Worm (Caenorhabditis elegans): ENCODE measurements around the gene Y39A1A.16.

Gene Y39A1A.16

DNA sequence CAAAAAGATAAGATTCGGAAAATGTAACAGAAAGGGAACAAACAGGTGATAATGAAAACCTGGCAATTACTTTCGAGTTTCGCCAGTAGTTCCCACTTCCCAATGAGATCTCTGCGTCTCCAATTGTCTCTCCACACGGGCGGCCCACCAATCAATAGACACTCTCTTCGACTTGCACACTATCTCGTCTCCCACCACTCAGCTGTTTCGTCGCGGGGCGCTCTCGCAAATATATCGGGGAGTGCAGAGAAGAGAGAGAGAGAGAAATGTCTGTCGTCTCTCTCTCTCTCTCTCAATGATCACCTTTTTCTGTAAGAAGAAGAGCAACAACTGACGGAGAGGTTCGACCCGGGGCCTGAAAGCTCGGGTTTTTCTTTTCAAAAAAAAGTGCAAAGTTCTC, 41.1 kb downstream of the Y39A1A.16 start (continued):
- TF ChIP-seq nhr-102 (tag; optimal IDR thresholded peaks at IDR 0.05) (peak; percentile 69), mes-2 (tag; optimal IDR thresholded peaks at IDR 0.05; ENCODE audit: poor library complexity, severe bottlenecking) (peak; percentile 77), set-16 (GFP tag; IDR thresholded peaks at IDR 0.05) (peak; percentile 74), spr-1 (tag; optimal IDR thresholded peaks at IDR 0.05) (peak; percentile 32), spr-3 (GFP tag; optimal IDR thresholded peaks at IDR 0.05) (no peak), lin-38 (GFP tag; IDR thresholded peaks at IDR 0.05) (peak; percentile 68), duxl-1 (tag; optimal IDR thresholded peaks at IDR 0.05; ENCODE audit: poor library complexity) (no peak), rbr-2 (tag; optimal IDR thresholded peaks at IDR 0.05) (peak; percentile 83), nhr-41 (GFP tag; IDR thresholded peaks at IDR 0.05) (peak; percentile 67), dmd-6 (GFP tag; IDR thresholded peaks at IDR 0.05) (peak; percentile 94), mxl-3 (GFP tag; optimal IDR thresholded peaks at IDR 0.05) (peak; percentile 87), tra-1 (GFP tag; IDR thresholded peaks at IDR 0.05) (peak; percentile 52; the same call in 1 of the 2 replicates), ceh-44 (GFP tag; IDR thresholded peaks at IDR 0.05) (no peak), mdt-29 (GFP tag; IDR thresholded peaks at IDR 0.05) (peak; percentile 72; the same call in 1 of the 2 replicates), nhr-25 (tag; optimal IDR thresholded peaks at IDR 0.05; ENCODE audit: borderline replicate concordance, insufficient read depth) (peak; percentile 56), daf-16 (GFP tag; optimal IDR thresholded peaks at IDR 0.05) (peak in 1 of 2 experiments; percentile 93), daf-16 (tag; optimal IDR thresholded peaks at IDR 0.05) (peak; percentile 95), daf-12 (tag; optimal IDR thresholded peaks at IDR 0.05) (no peak), T26A8.4 (GFP tag; IDR thresholded peaks at IDR 0.05) (peak; percentile 79), Y48G9A.11 (GFP tag; IDR thresholded peaks at IDR 0.05) (no peak), pha-4 (GFP tag; IDR thresholded peaks at IDR 0.05) (peak; percentile 50; the same call in 1 of the 2 replicates), pha-4 (tag; optimal IDR thresholded peaks at IDR 0.05) (peak; percentile 38), nhr-42 (GFP tag; IDR thresholded peaks at IDR 0.05) (0 out of 2 replicates have a peak, but pooled peaks have one; percentile 23), attf-4 (tag; optimal IDR thresholded peaks at IDR 0.05) (no peak), fos-1 (tag; optimal IDR thresholded peaks at IDR 0.05) (no peak), fkh-10 (GFP tag; optimal IDR thresholded peaks at IDR 0.05) (peak; percentile 36), php-3 (GFP tag; IDR thresholded peaks at IDR 0.05) (peak; percentile 84), dmd-8 (GFP tag; IDR thresholded peaks at IDR 0.05) (no peak), unc-39 (tag; optimal IDR thresholded peaks at IDR 0.05) (no peak), ztf-7 (tag; optimal IDR thresholded peaks at IDR 0.05) (no peak), lin-15B (tag; optimal IDR thresholded peaks at IDR 0.05) (no peak), vab-7 (GFP tag; IDR thresholded peaks at IDR 0.05) (0 out of 2 replicates have a peak, but pooled peaks have one; percentile 23), snpc-1.2 (GFP tag; IDR thresholded peaks at IDR 0.05) (peak; percentile 17; the same call in 1 of the 2 replicates), lir-3 (tag; optimal IDR thresholded peaks at IDR 0.05) (no peak), unc-130 (GFP tag; optimal IDR thresholded peaks at IDR 0.05) (peak; percentile 27), hmg-1.1 (GFP tag; IDR thresholded peaks at IDR 0.05) (peak; percentile 93), ctbp-1 (GFP tag; IDR thresholded peaks at IDR 0.05) (peak; percentile 78), Y5F2A.4 (GFP tag; optimal IDR thresholded peaks at IDR 0.05) (peak; percentile 24), tag-97 (GFP tag; IDR thresholded peaks at IDR 0.05) (no peak), ama-1 (optimal IDR thresholded peaks at IDR 0.05) (peak; percentile 29), zip-11 (GFP tag; IDR thresholded peaks at IDR 0.05) (no peak), dve-1 (tag; optimal IDR thresholded peaks at IDR 0.05; ENCODE audit: insufficient read depth) (peak; percentile 90), mep-1 (tag; optimal IDR thresholded peaks at IDR 0.05) (peak; percentile 81), Y105C5A.15 (GFP tag; IDR thresholded peaks at IDR 0.05) (0 out of 2 replicates have a peak, but pooled peaks have one; percentile 54), sdz-12 (GFP tag; optimal IDR thresholded peaks at IDR 0.05) (no peak), F44E2.7 (GFP tag; IDR thresholded peaks at IDR 0.05) (no peak), Y75B8A.6 (GFP tag; IDR thresholded peaks at IDR 0.05) (no peak), D1046.2 (GFP tag; IDR thresholded peaks at IDR 0.05) (no peak), madf-9 (GFP tag; conservative IDR thresholded peaks at IDR 0.05) (peak; percentile 54; the same call in 1 of the 2 replicates), zip-2 (tag; optimal IDR thresholded peaks at IDR 0.05) (no peak), ceh-62 (tag; optimal IDR thresholded peaks at IDR 0.05) (no peak)
